Fruit fly (Drosophila melanogaster) whole organism, embryonic: ENCODE data around the gene CG5225.

Source experiments
- Adf1 ChIP-seq: fragments of 200-800 bp; sonication (Bioruptor generic); IDR thresholded peaks from 2 replicates; pipeline ENCODE4 v1.3.6; 2022; ENCODE audit warnings: missing biosample characterization, missing genetic modification characterization
- Bgb ChIP-seq: fragments of 200-800 bp; sonication (Bioruptor generic); IDR thresholded peaks from 2 replicates; pipeline ENCODE4 v1.3.6; 2022; ENCODE audit warnings: missing biosample characterization, missing genetic modification characterization; ENCODE audit not compliant: partially characterized antibody
- Bteb2 ChIP-seq: fragments of 200-800 bp; sonication (Bioruptor generic); optimal IDR thresholded peaks from 2 replicates; lab custom pipeline; 2016; ENCODE audit warnings: missing biosample characterization, missing genetic modification characterization
- CG10147 ChIP-seq: fragments of 200-800 bp; sonication (Bioruptor generic); optimal IDR thresholded peaks from 2 replicates; lab custom pipeline; 2019; ENCODE audit warnings: missing biosample characterization, mild to moderate bottlenecking, missing genetic modification characterization, moderate library complexity
- CG12299 ChIP-seq: fragments of 200-800 bp; sonication (Bioruptor generic); optimal IDR thresholded peaks from 2 replicates; lab custom pipeline; 2018; ENCODE audit warnings: missing biosample characterization, mild to moderate bottlenecking, missing genetic modification characterization
- CG1233 ChIP-seq: fragments of 200-800 bp; sonication (Bioruptor generic); optimal IDR thresholded peaks from 4 replicates; lab custom pipeline; 2018; ENCODE audit warnings: missing biosample characterization, mild to moderate bottlenecking, missing genetic modification characterization
- CG16813 ChIP-seq: fragments of 200-800 bp; sonication (Bioruptor generic); IDR thresholded peaks from 3 replicates; pipeline ENCODE4 v1.3.6; 2022; ENCODE audit warnings: missing biosample characterization, missing genetic modification characterization; ENCODE audit not compliant: partially characterized antibody
- CG17328 ChIP-seq: fragments of 200-800 bp; sonication (Bioruptor generic); IDR thresholded peaks from 2 replicates; pipeline ENCODE4 v1.3.6; 2022; ENCODE audit warnings: missing biosample characterization, missing genetic modification characterization
- CG17359 ChIP-seq: fragments of 200-800 bp; sonication (Bioruptor generic); optimal IDR thresholded peaks from 3 replicates; lab custom pipeline; 2018; ENCODE audit warnings: missing biosample characterization, mild to moderate bottlenecking, missing genetic modification characterization, moderate library complexity
- CG1832 ChIP-seq: fragments of 200-800 bp; sonication (Bioruptor generic); optimal IDR thresholded peaks from 2 replicates; lab custom pipeline; 2017; ENCODE audit warnings: missing biosample characterization, mild to moderate bottlenecking, missing genetic modification characterization, inconsistent platforms
- CG34422 ChIP-seq: fragments of 200-800 bp; sonication (Bioruptor generic); IDR thresholded peaks from 3 replicates; pipeline ENCODE4 v1.3.6; 2022; ENCODE audit warnings: missing biosample characterization, missing genetic modification characterization
- CG42726 ChIP-seq: fragments of 200-800 bp; sonication (Bioruptor generic); IDR thresholded peaks from 2 replicates; pipeline ENCODE4 v1.3.6; 2022; ENCODE audit warnings: missing biosample characterization, missing genetic modification characterization; ENCODE audit not compliant: partially characterized antibody
- CG4360 ChIP-seq: fragments of 200-800 bp; sonication (Bioruptor generic); IDR thresholded peaks from 2 replicates; pipeline ENCODE4 v1.3.6; 2022; ENCODE audit warnings: missing biosample characterization, missing genetic modification characterization
- CG43689 ChIP-seq: fragments of 200-800 bp; sonication (Bioruptor generic); IDR thresholded peaks from 2 replicates; pipeline ENCODE4 v1.3.6; 2022; ENCODE audit warnings: missing biosample characterization, missing genetic modification characterization
- CG4707 ChIP-seq: fragments of 200-800 bp; sonication (Bioruptor generic); optimal IDR thresholded peaks from 2 replicates; lab custom pipeline; 2018; ENCODE audit warnings: missing biosample characterization, mild to moderate bottlenecking, missing genetic modification characterization, moderate library complexity
- CG5245 ChIP-seq: fragments of 200-800 bp; sonication (Bioruptor generic); optimal IDR thresholded peaks from 3 replicates; lab custom pipeline; 2016; ENCODE audit warnings: missing biosample characterization, missing genetic modification characterization
- CG5953 ChIP-seq: fragments of 200-800 bp; sonication (Bioruptor generic); IDR thresholded peaks from 2 replicates; pipeline ENCODE4 v1.3.6; 2022; ENCODE audit warnings: missing biosample characterization, missing genetic modification characterization
- CG6175 ChIP-seq: fragments of 200-800 bp; sonication (Bioruptor generic); IDR thresholded peaks from 3 replicates; pipeline ENCODE4 v1.3.6; 2022; ENCODE audit warnings: missing biosample characterization, missing genetic modification characterization
- CG9876 ChIP-seq: fragments of 200-800 bp; sonication (Bioruptor generic); optimal IDR thresholded peaks from 2 replicates; lab custom pipeline; 2016; ENCODE audit warnings: missing biosample characterization, missing genetic modification characterization
- Camta ChIP-seq: fragments of 200-800 bp; sonication (Bioruptor generic); optimal IDR thresholded peaks from 2 replicates; lab custom pipeline; 2016; ENCODE audit warnings: missing biosample characterization, missing genetic modification characterization
- D19A ChIP-seq: fragments of 200-800 bp; optimal IDR thresholded peaks from 3 replicates; lab custom pipeline; 2019; ENCODE audit warnings: missing biosample characterization, mild to moderate bottlenecking, missing genetic modification characterization, moderate library complexity
- Dip2 ChIP-seq: fragments of 200-800 bp; sonication (Bioruptor generic); IDR thresholded peaks from 2 replicates; pipeline ENCODE4 v1.3.6; 2022; ENCODE audit warnings: missing biosample characterization, missing genetic modification characterization
- E2f2 ChIP-seq: fragments of 200-800 bp; sonication (Bioruptor generic); IDR thresholded peaks from 2 replicates; pipeline ENCODE4 v1.3.6; 2022; ENCODE audit warnings: missing biosample characterization, missing genetic modification characterization
- Gug ChIP-seq: fragments of 200-800 bp; sonication (Bioruptor generic); IDR thresholded peaks from 4 replicates; pipeline ENCODE4 v1.3.6; 2022; ENCODE audit warnings: missing biosample characterization, missing genetic modification characterization
- Meics ChIP-seq: fragments of 200-800 bp; sonication (Bioruptor generic); optimal IDR thresholded peaks from 2 replicates; lab custom pipeline; 2017; ENCODE audit warnings: missing biosample characterization, mild to moderate bottlenecking, missing genetic modification characterization
- NfI ChIP-seq: fragments of 200-800 bp; sonication (Bioruptor generic); optimal IDR thresholded peaks from 3 replicates; lab custom pipeline; 2018; ENCODE audit warnings: missing biosample characterization, mild to moderate bottlenecking, missing genetic modification characterization, moderate library complexity
- Opbp ChIP-seq: fragments of 200-800 bp; sonication (Bioruptor generic); IDR thresholded peaks from 3 replicates; pipeline ENCODE4 v1.3.6; 2022; ENCODE audit warnings: missing biosample characterization, missing genetic modification characterization; ENCODE audit not compliant: partially characterized antibody
- Sox100B ChIP-seq: fragments of 200-800 bp; sonication (Bioruptor generic); optimal IDR thresholded peaks from 3 replicates; lab custom pipeline; 2018; ENCODE audit warnings: missing biosample characterization, mild to moderate bottlenecking, missing genetic modification characterization
- Usf ChIP-seq: fragments of 200-800 bp; sonication (Bioruptor generic); optimal IDR thresholded peaks from 2 replicates; lab custom pipeline; 2017; ENCODE audit warnings: missing genotype, missing biosample characterization, missing genetic modification characterization
- ato ChIP-seq: fragments of 200-800 bp; sonication (Bioruptor generic); IDR thresholded peaks from 2 replicates; pipeline ENCODE4 v1.3.6; 2022; ENCODE audit warnings: missing biosample characterization, missing genetic modification characterization; ENCODE audit not compliant: partially characterized antibody
- chinmo ChIP-seq: fragments of 200-800 bp; sonication (Bioruptor generic); IDR thresholded peaks from 4 replicates; pipeline ENCODE4 v1.3.6; 2022; ENCODE audit warnings: missing biosample characterization, missing genetic modification characterization; ENCODE audit not compliant: partially characterized antibody
- corto ChIP-seq: fragments of 200-800 bp; sonication (Bioruptor generic); optimal IDR thresholded peaks from 2 replicates; lab custom pipeline; 2016; ENCODE audit warnings: missing biosample characterization, mild to moderate bottlenecking, missing genetic modification characterization, moderate library complexity
- dmrt99B ChIP-seq: fragments of 200-800 bp; sonication (Bioruptor generic); optimal IDR thresholded peaks from 2 replicates; lab custom pipeline; 2018; ENCODE audit warnings: missing biosample characterization, mild to moderate bottlenecking, missing genetic modification characterization, moderate library complexity
- dpn ChIP-seq, 2 experiments: fragments of 200-800 bp; sonication (Bioruptor generic); optimal IDR thresholded peaks; 3 replicates each; lab custom pipeline; 2016; ENCODE audit warnings: missing biosample characterization in 2 of 2, missing genetic modification characterization in 2 of 2
- jigr1 ChIP-seq: fragments of 200-800 bp; sonication (Bioruptor generic); IDR thresholded peaks from 3 replicates; pipeline ENCODE4 v1.3.6; 2022; ENCODE audit warnings: missing biosample characterization, missing genetic modification characterization
- lbe ChIP-seq: fragments of 200-800 bp; sonication (Bioruptor generic); optimal IDR thresholded peaks from 2 replicates; lab custom pipeline; 2016; ENCODE audit warnings: missing biosample characterization, mild to moderate bottlenecking, missing genetic modification characterization
- nerfin-1 ChIP-seq: fragments of 200-800 bp; sonication (Bioruptor generic); optimal IDR thresholded peaks from 3 replicates; lab custom pipeline; 2019; ENCODE audit warnings: missing biosample characterization, mild to moderate bottlenecking, missing genetic modification characterization, moderate library complexity
- otp ChIP-seq: fragments of 200-800 bp; sonication (Bioruptor generic); IDR thresholded peaks from 3 replicates; pipeline ENCODE4, ENCODE4 v1.3.6; 2022; ENCODE audit warnings: missing biosample characterization, missing genetic modification characterization
- pros ChIP-seq: fragments of 200-800 bp; sonication (Bioruptor generic); optimal IDR thresholded peaks from 3 replicates; lab custom pipeline; 2019; ENCODE audit warnings: missing biosample characterization, mild to moderate bottlenecking, missing genetic modification characterization, moderate library complexity
- repo ChIP-seq: fragments of 200-800 bp; sonication (Bioruptor generic); optimal IDR thresholded peaks from 2 replicates; lab custom pipeline; 2016; ENCODE audit warnings: missing biosample characterization, missing genetic modification characterization
- run ChIP-seq: fragments of 200-800 bp; sonication (Bioruptor generic); optimal IDR thresholded peaks from 3 replicates; lab custom pipeline; 2018; ENCODE audit warnings: missing biosample characterization, mild to moderate bottlenecking, missing genetic modification characterization
- scrt ChIP-seq: fragments of 200-800 bp; sonication (Bioruptor generic); optimal IDR thresholded peaks from 2 replicates; lab custom pipeline; 2018; ENCODE audit warnings: missing biosample characterization, mild to moderate bottlenecking, missing genetic modification characterization, moderate library complexity
- seq ChIP-seq: fragments of 200-800 bp; sonication (Bioruptor generic); IDR thresholded peaks from 2 replicates; pipeline ENCODE4 v1.3.6; 2022; ENCODE audit warnings: missing biosample characterization, missing genetic modification characterization
- tio ChIP-seq: fragments of 200-800 bp; sonication (Bioruptor generic); optimal IDR thresholded peaks from 2 replicates; lab custom pipeline; 2017; ENCODE audit warnings: missing biosample characterization, missing genetic modification characterization, inconsistent platforms
- tll ChIP-seq, 2 experiments: fragments of 200-800 bp in 1 of 2; fragments of >200 bp in 1 of 2; sonication (Bioruptor generic) in 1 of 2; optimal IDR thresholded peaks; 2 replicates each; lab custom pipeline; 2017 to 2019; ENCODE audit warnings: missing biosample characterization in 2 of 2, missing genetic modification characterization in 2 of 2, mild to moderate bottlenecking in 1 of 2, moderate library complexity in 1 of 2
- vnd ChIP-seq: fragments of 200-800 bp; sonication (Bioruptor generic); IDR thresholded peaks from 3 replicates; pipeline ENCODE4 v1.3.6; 2022; ENCODE audit warnings: missing biosample characterization, missing genetic modification characterization; ENCODE audit not compliant: partially characterized antibody
- yki ChIP-seq: fragments of >200 bp; optimal IDR thresholded peaks from 3 replicates; lab custom pipeline; 2018
- zen ChIP-seq: fragments of 200-800 bp; sonication (Bioruptor generic); optimal IDR thresholded peaks from 3 replicates; lab custom pipeline; 2018; ENCODE audit warnings: missing biosample characterization, mild to moderate bottlenecking, missing genetic modification characterization, moderate library complexity

The CG5225 gene

DNA sequence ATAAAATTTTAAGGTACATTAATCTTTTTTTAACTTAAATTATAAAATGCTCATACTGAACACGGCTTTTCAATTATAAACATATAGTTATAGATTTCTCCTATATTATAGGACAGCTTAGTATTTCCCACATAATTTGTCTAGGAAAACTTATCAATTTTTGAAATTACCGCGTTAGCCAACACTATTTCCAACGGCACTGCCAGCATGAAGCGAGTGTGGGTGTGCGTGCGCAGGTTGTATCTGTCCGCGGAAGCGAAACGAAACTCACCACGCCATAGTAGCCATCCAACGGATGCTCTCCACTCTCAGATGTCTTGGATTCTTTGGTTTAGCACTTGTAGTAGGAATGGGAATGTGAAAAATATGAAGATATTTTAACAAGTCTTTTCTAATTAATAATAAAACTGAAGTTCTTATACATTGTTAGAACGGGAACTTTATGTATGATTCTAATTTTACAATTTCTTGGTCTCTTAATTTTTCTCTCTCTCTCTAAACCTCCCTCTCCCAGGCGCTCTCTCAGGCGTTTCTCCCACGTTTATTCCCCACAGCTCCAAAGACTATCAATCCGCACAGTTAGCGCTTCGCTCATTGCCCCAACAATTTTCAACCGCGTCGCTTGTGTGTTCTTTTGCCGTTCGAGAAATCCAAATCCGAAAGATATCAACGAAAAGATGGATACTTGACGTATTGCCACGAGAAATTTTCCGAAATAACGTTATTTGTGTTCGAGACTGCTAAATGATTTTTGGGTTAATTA, 25.1 kb downstream of the CG5225 start, which contains the start of gene Dad (continued):
- no peak for TF ChIP-seq NfI (GFP tag; lab: Kevin White, UChicago)
- TF ChIP-seq Bteb2 (GFP tag; lab: Kevin White, UChicago), result no peak
- TF ChIP-seq jigr1, result no peak
- no peak for TF ChIP-seq CG9876 (GFP tag; lab: Kevin White, UChicago)
- no peak for TF ChIP-seq nerfin-1 (tag; lab: Kevin White, UChicago)
- no peak; the same call in 1 of the 2 replicates for TF ChIP-seq CG4360
- TF ChIP-seq CG6175 (GFP tag; lab: Robert Waterston, UW), result no peak
- no peak for TF ChIP-seq Camta (GFP tag; lab: Kevin White, UChicago)
- TF ChIP-seq ato, result no peak; the same call in 1 of the 2 replicates
- TF ChIP-seq pros, result peak; percentile 58
- TF ChIP-seq CG43689 (GFP tag; lab: Robert Waterston, UW), result no peak
- TF ChIP-seq CG1832 (GFP tag; lab: Kevin White, UChicago), result no peak
- TF ChIP-seq Dip2 (GFP tag; lab: Robert Waterston, UW), result no peak
- TF ChIP-seq lbe (GFP tag; lab: Kevin White, UChicago), result peak; percentile 42
- no peak for TF ChIP-seq CG17328 (GFP tag; lab: Robert Waterston, UW)
- TF ChIP-seq D19A (tag; lab: Kevin White, UChicago), result no peak
- TF ChIP-seq vnd (GFP tag; lab: Robert Waterston, UW), result no peak
- TF ChIP-seq CG42726, result no peak
- TF ChIP-seq run (tag; lab: Kevin White, UChicago), result no peak
- peak; percentile 91 for TF ChIP-seq E2f2 (GFP tag; lab: Robert Waterston, UW)
- peak; percentile 76 for TF ChIP-seq corto
- TF ChIP-seq Adf1 (GFP tag; lab: Robert Waterston, UW), result peak; percentile 9; the same call in 1 of the 2 replicates
- TF ChIP-seq CG5245 (GFP tag; lab: Kevin White, UChicago), result no peak
- no peak for TF ChIP-seq tio (GFP tag; lab: Kevin White, UChicago)
- TF ChIP-seq dmrt99B (tag; lab: Kevin White, UChicago), result peak; percentile 19
- TF ChIP-seq otp (GFP tag; lab: Robert Waterston, UW), result 0 out of 3 replicates have a peak, but pooled peaks have one; percentile 37
- peak; percentile 44 for TF ChIP-seq scrt (GFP tag; lab: Kevin White, UChicago)
- no peak for TF ChIP-seq Sox100B
- TF ChIP-seq Bgb (GFP tag; lab: Robert Waterston, UW), result peak; percentile 43
- TF ChIP-seq CG17359 (tag; lab: Kevin White, UChicago), result peak; percentile 20
- peak; percentile 48; the same call in 1 of the 3 replicates for TF ChIP-seq CG34422 (GFP tag; lab: Robert Waterston, UW)
- no peak for TF ChIP-seq Meics (GFP tag; lab: Kevin White, UChicago)
- no peak for TF ChIP-seq tll (GFP tag; optimal IDR thresholded peaks at IDR 0.05; lab: Kevin White, UChicago)
- no peak for TF ChIP-seq zen (tag; lab: Kevin White, UChicago)
- 0 out of 3 replicates have a peak, but pooled peaks have one; percentile 50 for TF ChIP-seq Opbp (GFP tag; lab: Robert Waterston, UW)
- peak; percentile 29 for TF ChIP-seq CG4707 (GFP tag; lab: Kevin White, UChicago)
- no peak for TF ChIP-seq CG16813 (GFP tag; lab: Robert Waterston, UW)
- no peak for TF ChIP-seq CG1233 (GFP tag; lab: Kevin White, UChicago)
- 0 out of 2 replicates have a peak, but pooled peaks have one; percentile 27 for TF ChIP-seq CG5953 (GFP tag; lab: Robert Waterston, UW)
- TF ChIP-seq seq, result no peak
- TF ChIP-seq Gug (GFP tag; lab: Robert Waterston, UW), result no peak
- 0 out of 4 replicates have a peak, but pooled peaks have one; percentile 25 for TF ChIP-seq chinmo (GFP tag; lab: Robert Waterston, UW)
- no peak for TF ChIP-seq dpn (GFP tag; optimal IDR thresholded peaks at IDR 0.05; lab: Kevin White, UChicago)
- peak; percentile 95 for TF ChIP-seq yki (lab: Kevin White, UChicago)
- TF ChIP-seq repo, result no peak
- TF ChIP-seq CG10147 (GFP tag; lab: Kevin White, UChicago), result peak; percentile 5
- no peak for TF ChIP-seq Usf (GFP tag; lab: Kevin White, UChicago)
- peak; percentile 19 for TF ChIP-seq CG12299
